Worm (Caenorhabditis elegans) whole organism, L1 larva: ENCODE results near the gene T27E9.6.
A peak's percentile ranks its signal among the peaks of the same experiment; 100 is the strongest.

Source experiments
- alr-1 ChIP-seq: fragments of 200-800 bp; sonication (Bioruptor generic); optimal IDR thresholded peaks from 2 replicates; lab custom pipeline; 2018; ENCODE audit warnings: borderline replicate concordance, mild to moderate bottlenecking, missing genetic modification characterization, missing compliant biosample characterization
- ama-1 ChIP-seq: fragments of 150-350 bp; optimal IDR thresholded peaks from 2 replicates; lab custom pipeline; 2014
- fkh-4 ChIP-seq: sonication (generic microtip); optimal IDR thresholded peaks from 2 replicates; lab custom pipeline; 2016; ENCODE audit warnings: missing compliant biosample characterization, missing genetic modification characterization, borderline replicate concordance
- grh-1 ChIP-seq: fragments of 200-800 bp; sonication (Bioruptor generic); IDR thresholded peaks from 2 replicates; pipeline ENCODE4 v1.3.6; 2022; ENCODE audit warnings: missing genetic modification reagents, missing genetic modification characterization, missing compliant biosample characterization
- nhr-11 ChIP-seq: fragments of 150-350 bp; optimal IDR thresholded peaks from 2 replicates; lab custom pipeline; 2014; ENCODE audit warnings: missing biosample characterization, missing genetic modification characterization
- nhr-47 ChIP-seq: sonication (generic microtip); optimal IDR thresholded peaks from 2 replicates; lab custom pipeline; 2016; ENCODE audit warnings: mild to moderate bottlenecking, missing genetic modification characterization, moderate library complexity, missing compliant biosample characterization
- skn-1 ChIP-seq: fragments of 150-350 bp; optimal IDR thresholded peaks from 2 replicates; lab custom pipeline; 2014; ENCODE audit warnings: missing biosample characterization, missing genetic modification characterization
- unc-62 ChIP-seq: fragments of 150-350 bp; optimal IDR thresholded peaks from 2 replicates; lab custom pipeline; 2014; ENCODE audit warnings: missing biosample characterization, missing genetic modification reagents, missing genetic modification characterization

DNA sequence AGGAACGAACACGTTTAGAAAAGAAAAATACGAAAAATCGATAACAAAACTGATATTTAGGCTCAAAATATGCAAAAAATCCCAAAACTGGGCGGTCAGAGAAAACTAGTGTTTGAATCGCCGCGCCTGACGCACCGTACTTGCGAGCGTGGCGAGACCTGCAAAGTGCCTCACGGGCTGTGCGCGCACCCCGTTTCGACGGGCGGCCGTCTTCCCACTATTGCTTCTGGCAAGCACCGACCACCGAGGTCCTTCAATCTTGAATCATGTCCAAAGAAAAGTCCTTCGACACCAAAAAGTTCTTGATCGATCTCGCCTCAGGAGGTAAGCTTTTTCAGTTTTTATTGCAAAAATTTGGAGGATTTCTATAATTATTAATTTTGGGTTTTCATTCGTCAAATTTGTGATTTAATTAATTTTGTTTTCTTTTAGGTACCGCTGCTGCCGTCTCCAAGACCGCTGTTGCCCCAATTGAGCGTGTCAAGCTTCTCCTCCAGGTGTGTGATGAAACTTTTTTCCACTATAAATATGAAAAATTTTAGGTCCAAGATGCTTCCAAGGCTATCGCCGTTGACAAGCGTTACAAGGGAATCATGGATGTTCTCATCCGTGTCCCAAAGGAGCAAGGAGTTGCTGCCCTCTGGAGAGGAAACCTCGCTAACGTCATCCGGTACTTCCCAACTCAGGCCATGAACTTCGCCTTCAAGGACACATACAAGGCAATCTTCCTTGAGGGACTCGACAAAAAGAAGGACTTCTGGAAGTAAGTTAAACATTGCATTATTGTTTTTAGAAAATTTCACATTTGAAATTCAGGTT, 13.4 kb downstream of the T27E9.6 start, which contains the start of gene ant-1.1:
- peak; percentile 93 for TF ChIP-seq grh-1
- TF ChIP-seq nhr-11 (tag; lab: Kevin White, UChicago) = peak; percentile 61
- TF ChIP-seq alr-1 (tag; lab: Kevin White, UChicago) = no peak
- no peak for TF ChIP-seq fkh-4 (tag; lab: Kevin White, UChicago)
- TF ChIP-seq nhr-47 (tag; lab: Kevin White, UChicago) = peak; percentile 98
- TF ChIP-seq ama-1 (lab: Kevin White, UChicago) = peak; percentile 83
- peak; percentile 94 for TF ChIP-seq skn-1 (tag; lab: Kevin White, UChicago)
- no peak for TF ChIP-seq unc-62 (GFP tag; lab: Kevin White, UChicago)
